Worm (Caenorhabditis elegans): ENCODE measurements around the gene ZK546.19.

DNA sequence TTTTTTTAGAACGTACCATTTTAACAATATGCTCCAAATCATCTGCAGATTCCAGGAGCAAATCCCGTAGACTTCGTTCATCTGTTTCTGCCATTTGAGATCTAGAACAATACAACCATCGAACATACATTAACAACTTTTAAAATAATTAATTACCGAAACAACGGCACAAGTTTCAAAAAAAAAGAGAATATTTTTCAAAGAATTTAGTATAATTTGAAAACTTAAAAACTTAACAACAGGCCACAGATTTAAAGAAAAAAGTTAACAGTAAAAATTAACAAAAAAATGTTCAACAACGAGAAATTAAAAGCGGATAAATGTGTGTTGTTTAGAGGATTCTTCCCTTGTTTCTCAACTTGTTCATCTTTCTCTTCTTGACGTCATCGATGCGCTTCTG, 2.3 kb downstream of the ZK546.19 start, which contains the start of gene mdt-4:
- TF ChIP-seq him-1 (tag; optimal IDR thresholded peaks at IDR 0.05): no peak
- TF ChIP-seq dao-5 (tag; optimal IDR thresholded peaks at IDR 0.05): no peak
- TF ChIP-seq W03F9.2 (tag; optimal IDR thresholded peaks at IDR 0.05): no peak
